Fruit fly (Drosophila melanogaster) whole organism, embryonic: ENCODE results near the gene CG13670.
A peak's percentile ranks its signal among the peaks of the same experiment; 100 is the strongest.

ENCODE experiments used
- ATbp ChIP-seq: fragments of 200-800 bp; sonication (Bioruptor generic); optimal IDR thresholded peaks from 2 replicates; lab custom pipeline; 2017; ENCODE audit warnings: missing biosample characterization, mild to moderate bottlenecking, missing genetic modification characterization, missing genetic modification reagents
- Atf3 ChIP-seq: fragments of 200-800 bp; sonication (Bioruptor generic); optimal IDR thresholded peaks from 3 replicates; lab custom pipeline; 2016; ENCODE audit warnings: missing biosample characterization, missing genetic modification characterization
- Atf6 ChIP-seq: fragments of 200-800 bp; sonication (Bioruptor generic); IDR thresholded peaks from 2 replicates; pipeline ENCODE4 v1.3.6; 2022; ENCODE audit warnings: missing biosample characterization, missing genetic modification characterization
- CG10267 ChIP-seq: fragments of 200-800 bp; sonication (Bioruptor generic); optimal IDR thresholded peaks from 2 replicates; lab custom pipeline; 2018; ENCODE audit warnings: missing biosample characterization, mild to moderate bottlenecking, missing genetic modification characterization, moderate library complexity
- CG1233 ChIP-seq: fragments of 200-800 bp; sonication (Bioruptor generic); optimal IDR thresholded peaks from 4 replicates; lab custom pipeline; 2018; ENCODE audit warnings: missing biosample characterization, mild to moderate bottlenecking, missing genetic modification characterization
- CG12659 ChIP-seq: fragments of 200-800 bp; sonication (Bioruptor generic); optimal IDR thresholded peaks from 3 replicates; lab custom pipeline; 2017; ENCODE audit warnings: mild to moderate bottlenecking, missing biosample characterization, missing genetic modification reagents, missing genetic modification characterization
- CG13624 ChIP-seq: fragments of 200-800 bp; sonication (Bioruptor generic); optimal IDR thresholded peaks from 2 replicates; lab custom pipeline; 2016; ENCODE audit warnings: missing biosample characterization, missing genetic modification characterization
- CG14014 ChIP-seq: fragments of 200-800 bp; sonication (Bioruptor generic); IDR thresholded peaks from 2 replicates; pipeline ENCODE4 v1.3.6; 2022; ENCODE audit warnings: missing biosample characterization, missing genetic modification characterization
- CG17612 ChIP-seq: fragments of 200-800 bp; sonication (Bioruptor generic); IDR thresholded peaks from 2 replicates; pipeline ENCODE4 v1.3.6; 2022; ENCODE audit warnings: missing biosample characterization, missing genetic modification characterization
- CG18599 ChIP-seq: fragments of 200-800 bp; sonication (Bioruptor generic); optimal IDR thresholded peaks from 3 replicates; lab custom pipeline; 2017; ENCODE audit warnings: missing biosample characterization, missing genetic modification characterization, mild to moderate bottlenecking, moderate library complexity, missing genetic modification reagents
- CG2678 ChIP-seq: fragments of 200-800 bp; sonication (Bioruptor generic); optimal IDR thresholded peaks from 3 replicates; lab custom pipeline; 2019; ENCODE audit warnings: missing biosample characterization, mild to moderate bottlenecking, missing genetic modification characterization, moderate library complexity
- CG32532 ChIP-seq: fragments of 200-800 bp; sonication (Bioruptor generic); IDR thresholded peaks from 2 replicates; pipeline ENCODE4 v1.3.6; 2022; ENCODE audit warnings: missing biosample characterization, missing genetic modification characterization
- CG3995 ChIP-seq: fragments of 200-800 bp; sonication (Bioruptor generic); optimal IDR thresholded peaks from 3 replicates; lab custom pipeline; 2016; ENCODE audit warnings: missing biosample characterization, missing genetic modification characterization
- CG6654 ChIP-seq: fragments of 200-800 bp; sonication (Bioruptor generic); optimal IDR thresholded peaks from 2 replicates; lab custom pipeline; 2017; ENCODE audit warnings: missing biosample characterization, mild to moderate bottlenecking, missing genetic modification characterization
- CG6689 ChIP-seq: fragments of 200-800 bp; sonication (Bioruptor generic); IDR thresholded peaks from 2 replicates; pipeline ENCODE4 v1.3.6; 2022; ENCODE audit warnings: missing biosample characterization, missing genetic modification characterization
- CG8089 ChIP-seq: fragments of 200-800 bp; sonication (Bioruptor generic); optimal IDR thresholded peaks from 3 replicates; lab custom pipeline; 2016; ENCODE audit warnings: missing biosample characterization, missing genetic modification characterization
- CG8765 ChIP-seq: fragments of 200-800 bp; sonication (Bioruptor generic); IDR thresholded peaks from 2 replicates; pipeline ENCODE4 v1.3.6; 2022; ENCODE audit warnings: missing biosample characterization, missing genetic modification characterization
- Dbx ChIP-seq: fragments of 200-800 bp; sonication (Bioruptor generic); IDR thresholded peaks from 3 replicates; pipeline ENCODE4 v1.3.6; 2022; ENCODE audit warnings: missing biosample characterization, missing genetic modification characterization
- Dp ChIP-seq: fragments of 200-800 bp; sonication (Bioruptor generic); optimal IDR thresholded peaks from 2 replicates; lab custom pipeline; 2018; ENCODE audit warnings: missing biosample characterization, mild to moderate bottlenecking, missing genetic modification characterization, moderate library complexity
- ERR ChIP-seq: fragments of 200-800 bp; sonication (Bioruptor generic); optimal IDR thresholded peaks from 2 replicates; lab custom pipeline; 2016; ENCODE audit warnings: missing biosample characterization, missing genetic modification characterization
- Fer2 ChIP-seq: fragments of 200-800 bp; sonication (Bioruptor generic); optimal IDR thresholded peaks from 2 replicates; lab custom pipeline; 2018; ENCODE audit warnings: missing biosample characterization, mild to moderate bottlenecking, missing genetic modification characterization, moderate library complexity
- HHEX ChIP-seq: fragments of 200-800 bp; sonication (Bioruptor generic); optimal IDR thresholded peaks from 3 replicates; lab custom pipeline; 2017; ENCODE audit warnings: missing biosample characterization, mild to moderate bottlenecking, missing genetic modification characterization, missing genetic modification reagents
- HLHmδ ChIP-seq: fragments of 200-800 bp; sonication (Bioruptor generic); optimal IDR thresholded peaks from 2 replicates; lab custom pipeline; 2018; ENCODE audit warnings: missing biosample characterization, mild to moderate bottlenecking, missing genetic modification characterization, moderate library complexity
- Hey ChIP-seq: fragments of 200-800 bp; sonication (Bioruptor generic); optimal IDR thresholded peaks from 3 replicates; lab custom pipeline; 2018; ENCODE audit warnings: missing biosample characterization, mild to moderate bottlenecking, missing genetic modification characterization
- Lhr ChIP-seq: fragments of 200-800 bp; sonication (Bioruptor generic); optimal IDR thresholded peaks from 3 replicates; lab custom pipeline; 2017; ENCODE audit warnings: mild to moderate bottlenecking, missing biosample characterization, missing genetic modification reagents, missing genetic modification characterization
- NC2β ChIP-seq: fragments of 200-800 bp; sonication (Bioruptor generic); optimal IDR thresholded peaks from 2 replicates; lab custom pipeline; 2016; ENCODE audit warnings: missing biosample characterization, missing genetic modification characterization
- Opbp ChIP-seq: fragments of 200-800 bp; sonication (Bioruptor generic); IDR thresholded peaks from 3 replicates; pipeline ENCODE4 v1.3.6; 2022; ENCODE audit warnings: missing biosample characterization, missing genetic modification characterization; ENCODE audit not compliant: partially characterized antibody
- Sry-δ ChIP-seq: fragments of 200-800 bp; sonication (Bioruptor generic); optimal IDR thresholded peaks from 2 replicates; lab custom pipeline; 2016; ENCODE audit warnings: missing biosample characterization, missing genetic modification characterization
- dpn ChIP-seq, 2 experiments: fragments of 200-800 bp; sonication (Bioruptor generic); optimal IDR thresholded peaks; 3 replicates each; lab custom pipeline; 2016; ENCODE audit warnings: missing biosample characterization in 2 of 2, missing genetic modification characterization in 2 of 2
- ems ChIP-seq: fragments of 200-800 bp; sonication (Bioruptor generic); optimal IDR thresholded peaks from 3 replicates; lab custom pipeline; 2016; ENCODE audit warnings: missing biosample characterization, missing genetic modification characterization
- eyg ChIP-seq: fragments of 200-800 bp; sonication (Bioruptor generic); optimal IDR thresholded peaks from 3 replicates; lab custom pipeline; 2016; ENCODE audit warnings: missing biosample characterization, missing genetic modification characterization
- ftz-f1 ChIP-seq: fragments of 200-800 bp; sonication (Bioruptor generic); optimal IDR thresholded peaks from 2 replicates; lab custom pipeline; 2016; ENCODE audit warnings: missing biosample characterization, missing genetic modification characterization
- gro ChIP-seq: fragments of 200-800 bp; sonication (Bioruptor generic); optimal IDR thresholded peaks from 2 replicates; lab custom pipeline; 2016; ENCODE audit warnings: missing biosample characterization, missing genetic modification characterization
- gt ChIP-seq: fragments of 200-800 bp; sonication (Bioruptor generic); IDR thresholded peaks from 2 replicates; pipeline ENCODE4 v1.3.6; 2022; ENCODE audit warnings: missing biosample characterization, missing genetic modification characterization
- her ChIP-seq: fragments of 200-800 bp; sonication (Bioruptor generic); optimal IDR thresholded peaks from 2 replicates; lab custom pipeline; 2016; ENCODE audit warnings: missing biosample characterization, missing genetic modification characterization
- lab ChIP-seq: fragments of 200-800 bp; sonication (Bioruptor generic); optimal IDR thresholded peaks from 3 replicates; lab custom pipeline; 2017; ENCODE audit warnings: missing biosample characterization, missing genetic modification characterization, mild to moderate bottlenecking, moderate library complexity, missing genetic modification reagents
- lmd ChIP-seq: fragments of 200-800 bp; sonication (Bioruptor generic); IDR thresholded peaks from 2 replicates; pipeline ENCODE4 v1.3.6; 2022; ENCODE audit warnings: missing biosample characterization, missing genetic modification characterization
- pan ChIP-seq, 4 experiments: fragments of >200 bp in 3 of 4; fragments of 200-800 bp in 1 of 4; sonication (Bioruptor generic) in 1 of 4; optimal IDR thresholded peaks in 3 of 4; IDR thresholded peaks in 1 of 4; 2 replicates each; pipeline versions ENCODE4 v1.3.6 to Lab custom; 2017 to 2022; ENCODE audit warnings: missing biosample characterization in 2 of 4, missing genetic modification characterization in 2 of 4, mixed read lengths in 1 of 4
- pb ChIP-seq: fragments of 200-800 bp; sonication (Bioruptor generic); optimal IDR thresholded peaks from 3 replicates; lab custom pipeline; 2016; ENCODE audit warnings: missing biosample characterization, missing genetic modification characterization
- pnt ChIP-seq: fragments of 200-800 bp; sonication (Bioruptor generic); optimal IDR thresholded peaks from 3 replicates; lab custom pipeline; 2016; ENCODE audit warnings: missing biosample characterization, missing genetic modification characterization
- rib ChIP-seq: fragments of 200-800 bp; sonication (Bioruptor generic); IDR thresholded peaks from 2 replicates; pipeline ENCODE4 v1.3.6; 2022; ENCODE audit warnings: missing biosample characterization, missing genetic modification characterization
- scrt ChIP-seq: fragments of 200-800 bp; sonication (Bioruptor generic); optimal IDR thresholded peaks from 2 replicates; lab custom pipeline; 2018; ENCODE audit warnings: missing biosample characterization, mild to moderate bottlenecking, missing genetic modification characterization, moderate library complexity
- sd ChIP-seq: fragments of 200-800 bp; sonication (Bioruptor generic); optimal IDR thresholded peaks from 3 replicates; lab custom pipeline; 2018; ENCODE audit warnings: missing biosample characterization, mild to moderate bottlenecking, missing genetic modification characterization, moderate library complexity
- stc ChIP-seq: fragments of 200-800 bp; sonication (Bioruptor generic); IDR thresholded peaks from 2 replicates; pipeline ENCODE4 v1.3.6; 2022; ENCODE audit warnings: missing biosample characterization, missing genetic modification characterization
- tll ChIP-seq, 2 experiments: fragments of 200-800 bp in 1 of 2; fragments of >200 bp in 1 of 2; sonication (Bioruptor generic) in 1 of 2; optimal IDR thresholded peaks; 2 replicates each; lab custom pipeline; 2017 to 2019; ENCODE audit warnings: missing biosample characterization in 2 of 2, missing genetic modification characterization in 2 of 2, mild to moderate bottlenecking in 1 of 2, moderate library complexity in 1 of 2
- trh ChIP-seq: fragments of 200-800 bp; sonication (Bioruptor generic); optimal IDR thresholded peaks from 2 replicates; lab custom pipeline; 2016; ENCODE audit warnings: missing biosample characterization, missing genetic modification characterization
- unc-4 ChIP-seq: fragments of 200-800 bp; sonication (Bioruptor generic); IDR thresholded peaks from 2 replicates; pipeline ENCODE4 v1.3.6; 2022; ENCODE audit warnings: missing biosample characterization, missing genetic modification characterization; ENCODE audit not compliant: partially characterized antibody
- unpg ChIP-seq: fragments of 200-800 bp; sonication (Bioruptor generic); optimal IDR thresholded peaks from 3 replicates; lab custom pipeline; 2018; ENCODE audit warnings: missing biosample characterization, mild to moderate bottlenecking, missing genetic modification characterization, moderate library complexity
- usp ChIP-seq: fragments of >200 bp; optimal IDR thresholded peaks from 2 replicates; lab custom pipeline; 2017; ENCODE audit warnings: missing biosample characterization, missing genetic modification characterization
- z ChIP-seq: fragments of 200-800 bp; sonication (Bioruptor generic); IDR thresholded peaks from 3 replicates; pipeline ENCODE4 v1.3.6; 2022; ENCODE audit warnings: missing biosample characterization, missing genetic modification characterization

Gene CG13670

DNA sequence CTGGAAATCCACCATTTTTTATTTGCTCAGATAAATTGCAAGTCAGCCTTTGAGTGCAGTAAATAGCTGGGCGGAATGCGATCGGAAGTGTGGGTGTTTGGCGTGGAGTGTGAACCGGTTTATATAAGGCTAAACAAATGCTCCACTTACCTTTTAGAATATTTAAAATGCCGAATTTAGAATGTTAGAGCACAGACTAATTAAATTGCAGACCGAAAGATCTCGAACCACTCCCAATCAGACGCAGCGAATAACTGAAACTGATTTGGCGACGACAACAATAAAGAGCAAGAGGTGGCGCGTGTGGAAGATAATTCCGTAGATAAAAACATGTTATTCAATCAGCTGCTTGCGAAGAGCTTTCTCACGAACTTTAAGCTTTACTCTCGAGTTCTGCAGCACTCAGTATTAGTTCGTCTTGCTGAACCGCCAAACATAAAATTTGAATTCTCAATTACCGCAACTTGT, 40.1 kb downstream of the CG13670 start, which contains the start of gene Idh (continued):
- TF ChIP-seq unpg (GFP tag; lab: Kevin White, UChicago) (peak; percentile 21), CG3995 (GFP tag; lab: Kevin White, UChicago) (no peak), CG8089 (GFP tag; lab: Kevin White, UChicago) (no peak), ems (GFP tag; lab: Kevin White, UChicago) (no peak), lab (GFP tag; lab: Kevin White, UChicago) (peak; percentile 57), Atf3 (GFP tag; lab: Kevin White, UChicago) (no peak), her (GFP tag; lab: Kevin White, UChicago) (no peak), NC2β (no peak), Atf6 (peak; percentile 47; the same call in 1 of the 2 replicates), gro (GFP tag; lab: Kevin White, UChicago) (peak; percentile 72), CG8765 (GFP tag; lab: Robert Waterston, UW) (no peak), ERR (GFP tag; lab: Kevin White, UChicago) (no peak), stc (GFP tag; lab: Robert Waterston, UW) (0 out of 2 replicates have a peak, but pooled peaks have one; percentile 33), ATbp (GFP tag; lab: Kevin White, UChicago) (no peak), CG32532 (GFP tag; lab: Robert Waterston, UW) (no peak), CG14014 (GFP tag; lab: Robert Waterston, UW) (0 out of 2 replicates have a peak, but pooled peaks have one; percentile 17), scrt (peak; percentile 48), Dp (GFP tag; lab: Kevin White, UChicago) (peak; percentile 99), CG6654 (GFP tag; lab: Kevin White, UChicago) (no peak), unc-4 (peak; percentile 61), lmd (GFP tag; lab: Robert Waterston, UW) (no peak), HHEX (GFP tag; lab: Kevin White, UChicago) (peak; percentile 12), sd (tag; lab: Kevin White, UChicago) (peak; percentile 72), trh (no peak), Lhr (GFP tag; lab: Kevin White, UChicago) (no peak), tll (GFP tag; optimal IDR thresholded peaks at IDR 0.05; lab: Kevin White, UChicago) (no peak), CG6689 (no peak), dpn (GFP tag; optimal IDR thresholded peaks at IDR 0.05; lab: Kevin White, UChicago) (no peak), rib (GFP tag; lab: Robert Waterston, UW) (peak; percentile 57; the same call in 1 of the 2 replicates), CG18599 (GFP tag; lab: Kevin White, UChicago) (peak; percentile 12), usp (GFP tag; lab: Kevin White, UChicago) (no peak), CG17612 (GFP tag; lab: Robert Waterston, UW) (no peak), pan (optimal IDR thresholded peaks at IDR 0.05; lab: Kevin White, UChicago) (no peak), pan (GFP tag; optimal IDR thresholded peaks at IDR 0.05 in 1 of 2, IDR thresholded peaks at IDR 0.05 in 1 of 2) (no peak), ftz-f1 (no peak), Hey (tag; lab: Kevin White, UChicago) (peak; percentile 42), Dbx (no peak; the same call in 2 of the 3 replicates), CG12659 (GFP tag; lab: Kevin White, UChicago) (peak; percentile 24), pb (GFP tag; lab: Kevin White, UChicago) (no peak), Sry-δ (GFP tag; lab: Kevin White, UChicago) (peak; percentile 13), pnt (no peak), z (no peak), eyg (GFP tag; lab: Kevin White, UChicago) (no peak), CG13624 (GFP tag; lab: Kevin White, UChicago) (no peak), HLHmδ (no peak), CG1233 (GFP tag; lab: Kevin White, UChicago) (no peak), CG10267 (tag; lab: Kevin White, UChicago) (no peak), gt (GFP tag; lab: Robert Waterston, UW) (no peak), Opbp (GFP tag; lab: Robert Waterston, UW) (0 out of 3 replicates have a peak, but pooled peaks have one; percentile 29), CG2678 (tag; lab: Kevin White, UChicago) (peak; percentile 41), Fer2 (tag; lab: Kevin White, UChicago) (no peak)
